Worm (Caenorhabditis elegans): Measurements from ENCODE around the gene madf-11.

Gene madf-11

DNA sequence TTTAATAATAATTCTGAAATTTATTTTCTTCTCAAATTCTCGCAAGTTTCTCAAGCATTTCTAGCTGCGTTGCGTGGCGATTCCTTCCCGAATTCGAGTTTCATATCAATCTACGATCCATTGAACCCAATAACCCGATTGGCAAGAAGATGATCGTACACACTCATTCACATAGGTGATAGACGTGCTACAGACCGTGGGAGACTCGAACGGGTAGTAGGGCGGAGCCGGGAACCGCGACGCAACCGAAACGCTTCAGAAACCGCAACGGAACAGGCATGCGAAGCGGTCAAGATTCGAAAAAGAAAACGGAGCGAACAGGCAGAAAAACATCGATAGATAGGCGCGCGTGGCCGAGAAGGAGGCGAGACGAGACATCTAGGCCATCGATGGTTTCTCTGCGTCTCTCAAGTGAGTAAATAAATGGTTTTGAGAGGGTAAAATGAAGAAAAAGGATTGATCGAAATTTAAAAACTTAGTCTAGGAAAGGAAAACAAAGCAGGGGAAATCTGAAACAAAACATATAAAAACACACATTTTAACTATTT, at the start of gene madf-11:
TSS of gene madf-11 (minus strand) at position 51 of the 548 bp plus-strand sequence.
- TF ChIP-seq fax-1 (tag; optimal IDR thresholded peaks at IDR 0.05) (peak; percentile 37), syd-9 (tag; optimal IDR thresholded peaks at IDR 0.05) (peak; percentile 34), fkh-6 (tag; optimal IDR thresholded peaks at IDR 0.05) (peak; percentile 21), ref-2 (tag; optimal IDR thresholded peaks at IDR 0.05) (peak; percentile 65), unc-3 (GFP tag; conservative IDR thresholded peaks at IDR 0.05) (no peak), unc-3 (tag; optimal IDR thresholded peaks at IDR 0.05) (no peak), sdc-2 (tag; optimal IDR thresholded peaks at IDR 0.05) (peak; percentile 17), ceh-6 (GFP tag; optimal IDR thresholded peaks at IDR 0.05) (no peak), ceh-14 (tag; optimal IDR thresholded peaks at IDR 0.05) (peak; percentile 46), pha-2 (tag; optimal IDR thresholded peaks at IDR 0.05) (peak; percentile 21), elt-2 (tag; optimal IDR thresholded peaks at IDR 0.05) (peak; percentile 36), ceh-9 (tag; optimal IDR thresholded peaks at IDR 0.05) (no peak), tbx-2 (tag; optimal IDR thresholded peaks at IDR 0.05) (peak; percentile 84), pat-9 (tag; optimal IDR thresholded peaks at IDR 0.05) (no peak), ceh-24 (tag; optimal IDR thresholded peaks at IDR 0.05) (no peak), ceh-34 (tag; optimal IDR thresholded peaks at IDR 0.05) (peak; percentile 26), ceh-2 (tag; optimal IDR thresholded peaks at IDR 0.05) (peak; percentile 82), zip-5 (tag; optimal IDR thresholded peaks at IDR 0.05) (peak; percentile 27), elt-4 (tag; optimal IDR thresholded peaks at IDR 0.05) (no peak), T23F11.4 (GFP tag; optimal IDR thresholded peaks at IDR 0.05) (no peak), mec-3 (tag; optimal IDR thresholded peaks at IDR 0.05; ENCODE audit: borderline replicate concordance) (peak; percentile 82), hlh-6 (tag; optimal IDR thresholded peaks at IDR 0.05) (peak; percentile 49), rnt-1 (tag; optimal IDR thresholded peaks at IDR 0.05) (peak; percentile 74), C08G9.2 (tag; optimal IDR thresholded peaks at IDR 0.05) (peak; percentile 88), ceh-18 (tag; optimal IDR thresholded peaks at IDR 0.05) (peak; percentile 26), pax-1 (tag; optimal IDR thresholded peaks at IDR 0.05) (peak; percentile 3), unc-42 (tag; optimal IDR thresholded peaks at IDR 0.05) (peak; percentile 67), pag-3 (tag; optimal IDR thresholded peaks at IDR 0.05; ENCODE audit: borderline replicate concordance) (no peak), nfya-1 (tag; optimal IDR thresholded peaks at IDR 0.05) (peak; percentile 46), ceh-48 (tag; optimal IDR thresholded peaks at IDR 0.05) (peak; percentile 64), dmd-4 (tag; optimal IDR thresholded peaks at IDR 0.05; ENCODE audit: borderline replicate concordance) (peak; percentile 49), ets-4 (tag; optimal IDR thresholded peaks at IDR 0.05) (peak; percentile 98), ceh-31 (tag; optimal IDR thresholded peaks at IDR 0.05) (peak; percentile 94), hlh-8 (tag; optimal IDR thresholded peaks at IDR 0.05) (peak; percentile 67), F13H6.1 (tag; optimal IDR thresholded peaks at IDR 0.05) (peak; percentile 18), tbx-7 (tag; optimal IDR thresholded peaks at IDR 0.05) (peak; percentile 70), ceh-19 (GFP tag; optimal IDR thresholded peaks at IDR 0.05) (peak; percentile 29)

DNA sequence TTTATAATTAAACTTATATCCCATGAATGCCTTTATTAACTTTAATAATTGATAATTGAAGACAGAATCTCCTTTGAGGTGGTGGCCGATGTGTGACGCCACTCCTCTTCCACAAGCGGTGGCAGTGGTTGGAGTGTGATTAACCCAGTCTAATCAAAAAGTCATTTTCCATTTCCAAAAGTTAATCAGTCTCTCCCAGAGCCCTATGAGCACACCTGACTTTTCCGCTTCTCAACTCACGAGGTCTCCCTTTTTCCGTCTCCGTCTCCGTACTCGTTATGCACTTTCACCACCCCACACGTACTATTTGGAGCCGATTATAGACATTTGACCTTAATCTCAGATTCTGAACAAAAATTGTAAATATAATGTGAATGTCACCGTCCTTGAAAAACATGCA, 39.4 kb upstream of the madf-11 start:
- TF ChIP-seq ceh-14 (tag; optimal IDR thresholded peaks at IDR 0.05) = peak; percentile 69
- TF ChIP-seq ahr-1 (tag; optimal IDR thresholded peaks at IDR 0.05) = no peak
- TF ChIP-seq ets-4 (tag; optimal IDR thresholded peaks at IDR 0.05) = no peak
- TF ChIP-seq hlh-15 (tag; optimal IDR thresholded peaks at IDR 0.05) = no peak
- no peak for TF ChIP-seq pat-9 (tag; optimal IDR thresholded peaks at IDR 0.05)
- TF ChIP-seq hlh-30 (tag; optimal IDR thresholded peaks at IDR 0.05; ENCODE audit: insufficient read depth) = peak; percentile 51
- no peak for TF ChIP-seq fkh-6 (tag; optimal IDR thresholded peaks at IDR 0.05)

ce11 chrIII:5639893-5640292, 36.6 kb upstream of the madf-11 start:
- TF ChIP-seq unc-42 (tag; optimal IDR thresholded peaks at IDR 0.05) (peak; percentile 3), ceh-6 (GFP tag; optimal IDR thresholded peaks at IDR 0.05) (no peak), nfya-1 (tag; optimal IDR thresholded peaks at IDR 0.05) (peak; percentile 47)
